Worm (Caenorhabditis elegans) whole organism, early embryonic: ENCODE data around the gene Y37E11AM.3.

Experiments
- B0310.2 ChIP-seq: sonication (generic microtip); optimal IDR thresholded peaks from 2 replicates; lab custom pipeline; 2016; ENCODE audit warnings: mild to moderate bottlenecking, missing genetic modification characterization, missing compliant biosample characterization
- F13C5.2 ChIP-seq: sonication (generic microtip); optimal IDR thresholded peaks from 2 replicates; lab custom pipeline; 2017; ENCODE audit warnings: mild to moderate bottlenecking, missing genetic modification characterization, inconsistent platforms, missing compliant biosample characterization
- aly-1 ChIP-seq: sonication (generic microtip); optimal IDR thresholded peaks from 2 replicates; lab custom pipeline; 2016; ENCODE audit warnings: missing genetic modification characterization, missing compliant biosample characterization
- ama-1 ChIP-seq: fragments of 150-350 bp; optimal IDR thresholded peaks from 2 replicates; lab custom pipeline; 2014
- ceh-13 ChIP-seq: fragments of 200-800 bp; sonication (Bioruptor generic); optimal IDR thresholded peaks from 2 replicates; lab custom pipeline; 2018; ENCODE audit warnings: mild to moderate bottlenecking, missing genetic modification characterization, missing compliant biosample characterization
- ceh-36 ChIP-seq: sonication (generic microtip); optimal IDR thresholded peaks from 2 replicates; lab custom pipeline; 2016; ENCODE audit warnings: missing genetic modification characterization, inconsistent platforms, missing compliant biosample characterization
- ets-7 ChIP-seq: sonication (generic microtip); optimal IDR thresholded peaks from 2 replicates; lab custom pipeline; 2016; ENCODE audit warnings: missing genotype, missing genetic modification characterization, missing compliant biosample characterization
- flt-1 ChIP-seq: fragments of 200-800 bp; sonication (Bioruptor generic); IDR thresholded peaks from 2 replicates; pipeline ENCODE4 v1.3.6; 2022; ENCODE audit warnings: missing genetic modification characterization, missing compliant biosample characterization
- hmbx-1 ChIP-seq: sonication (generic microtip); optimal IDR thresholded peaks from 2 replicates; lab custom pipeline; 2016; ENCODE audit warnings: mild to moderate bottlenecking, missing genetic modification characterization, missing compliant biosample characterization
- hmg-4 ChIP-seq: fragments of 200-800 bp; sonication (Bioruptor generic); optimal IDR thresholded peaks from 2 replicates; lab custom pipeline; 2018; ENCODE audit warnings: mild to moderate bottlenecking, missing genetic modification characterization, missing compliant biosample characterization
- hnd-1 ChIP-seq: sonication (generic microtip); optimal IDR thresholded peaks from 2 replicates; lab custom pipeline; 2016; ENCODE audit warnings: missing genetic modification characterization, missing compliant biosample characterization
- pes-1 ChIP-seq: fragments of 200-800 bp; sonication (Bioruptor generic); IDR thresholded peaks from 2 replicates; pipeline ENCODE4 v1.3.6; 2022; ENCODE audit warnings: missing genetic modification reagents, missing genetic modification characterization, missing compliant biosample characterization
- scrt-1 ChIP-seq: fragments of 200-800 bp; sonication (Bioruptor generic); IDR thresholded peaks from 2 replicates; pipeline ENCODE4 v1.3.6; 2022; ENCODE audit warnings: missing genetic modification characterization, missing compliant biosample characterization
- sea-1 ChIP-seq: fragments of 200-800 bp; sonication (Bioruptor generic); conservative IDR thresholded peaks from 2 replicates; pipeline ENCODE4 v1.3.6; 2022; ENCODE audit warnings: missing genetic modification characterization, missing compliant biosample characterization
- tbx-11 ChIP-seq: fragments of 200-800 bp; sonication (Bioruptor generic); IDR thresholded peaks from 2 replicates; pipeline ENCODE4 v1.3.6; 2022; ENCODE audit warnings: missing genetic modification characterization, missing compliant biosample characterization
- tbx-37 ChIP-seq: fragments of 200-800 bp; sonication (Bioruptor generic); conservative IDR thresholded peaks from 2 replicates; pipeline ENCODE4 v1.3.6; 2022; ENCODE audit warnings: missing genetic modification reagents, missing genetic modification characterization, missing compliant biosample characterization
- tra-4 ChIP-seq: sonication (generic microtip); optimal IDR thresholded peaks from 2 replicates; lab custom pipeline; 2017; ENCODE audit warnings: missing genetic modification characterization, missing compliant biosample characterization

The Y37E11AM.3 gene

DNA sequence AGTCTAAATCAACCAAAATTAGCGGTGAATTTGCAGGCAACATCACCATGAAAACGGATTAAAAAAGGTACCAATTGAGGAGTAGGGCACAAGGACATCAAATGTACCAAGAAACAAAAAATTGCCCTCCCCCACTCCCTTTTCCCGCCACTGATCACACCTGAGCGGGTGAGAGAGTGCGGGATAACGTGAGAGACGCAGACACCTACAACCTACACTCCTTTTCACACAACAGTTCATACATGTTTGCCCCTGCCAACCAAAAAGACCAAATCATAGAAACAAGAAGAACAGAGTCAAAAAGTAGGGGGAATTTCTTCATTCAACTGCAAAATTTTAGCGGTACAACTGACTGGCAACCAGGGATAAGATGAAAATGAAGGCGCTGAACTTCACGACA is 33.3 kb upstream of the Y37E11AM.3 start:
- TF ChIP-seq flt-1 (GFP tag; lab: Robert Waterston, UW), result no peak
- TF ChIP-seq hmbx-1 (tag; lab: Kevin White, UChicago), result no peak
- TF ChIP-seq F13C5.2 (tag; lab: Kevin White, UChicago), result no peak
- TF ChIP-seq ama-1, result no peak
- TF ChIP-seq ceh-13 (GFP tag; lab: Kevin White, UChicago), result no peak
- TF ChIP-seq scrt-1 (GFP tag; lab: Robert Waterston, UW), result no peak
- no peak for TF ChIP-seq tbx-37 (GFP tag; lab: Robert Waterston, UW)
- no peak for TF ChIP-seq hnd-1

DNA sequence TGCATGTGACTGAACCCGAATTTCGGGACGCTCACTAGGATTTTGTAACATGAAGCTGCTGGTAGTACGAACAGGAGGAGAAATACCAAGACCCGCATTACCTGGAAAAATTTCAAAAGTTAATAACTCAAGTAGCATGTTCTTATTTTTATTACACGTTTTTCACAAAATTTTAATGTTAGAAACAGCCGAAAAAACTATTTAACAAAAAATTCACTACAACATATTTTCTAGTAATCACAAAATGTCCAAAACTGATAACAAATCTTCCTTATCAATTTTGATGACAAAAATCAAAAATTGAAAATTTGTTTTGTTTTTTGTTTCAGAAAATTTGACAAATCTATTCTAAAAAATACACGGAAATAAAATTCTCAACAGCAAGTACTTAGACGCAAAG is 32.0 kb upstream of the Y37E11AM.3 start, which contains the start of gene ugt-45:
TSS of gene ugt-45 (minus strand) at position 101 of the 400 bp plus-strand sequence.
- TF ChIP-seq tbx-11 (no peak), hnd-1 (no peak), ceh-13 (GFP tag; lab: Kevin White, UChicago) (no peak), scrt-1 (GFP tag; lab: Robert Waterston, UW) (no peak), ets-7 (no peak), tra-4 (tag; lab: Kevin White, UChicago) (no peak), flt-1 (GFP tag; lab: Robert Waterston, UW) (no peak), sea-1 (GFP tag; lab: Robert Waterston, UW) (no peak), ceh-36 (no peak), hmbx-1 (tag; lab: Kevin White, UChicago) (no peak), pes-1 (GFP tag; lab: Robert Waterston, UW) (no peak), ama-1 (no peak), hmg-4 (GFP tag; lab: Kevin White, UChicago) (no peak), aly-1 (tag; lab: Kevin White, UChicago) (no peak), tbx-37 (GFP tag; lab: Robert Waterston, UW) (no peak), B0310.2 (tag; lab: Kevin White, UChicago) (no peak), F13C5.2 (tag; lab: Kevin White, UChicago) (no peak)

DNA sequence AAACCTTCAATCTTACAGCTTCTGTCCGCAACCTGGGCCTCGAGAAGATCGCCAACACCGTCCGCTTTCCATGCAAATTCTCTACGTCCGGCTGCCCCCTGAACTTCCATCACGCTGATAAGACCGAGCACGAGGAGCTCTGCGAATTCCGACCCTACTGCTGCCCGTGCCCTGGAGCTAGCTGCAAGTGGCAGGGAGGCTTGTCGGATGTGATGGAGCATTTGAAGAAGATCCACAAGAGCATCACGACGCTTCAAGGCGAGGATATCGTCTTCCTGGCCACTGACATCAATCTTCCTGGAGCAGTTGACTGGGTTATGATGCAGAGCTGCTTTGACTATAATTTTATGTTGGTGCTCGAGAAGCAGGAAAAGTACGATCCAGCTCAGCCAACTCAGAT is 26.8 kb upstream of the Y37E11AM.3 start:
- TF ChIP-seq hmbx-1 (tag; lab: Kevin White, UChicago) (no peak), B0310.2 (tag; lab: Kevin White, UChicago) (no peak), ama-1 (no peak), ceh-13 (GFP tag; lab: Kevin White, UChicago) (no peak), tbx-37 (GFP tag; lab: Robert Waterston, UW) (no peak), ceh-36 (no peak), aly-1 (tag; lab: Kevin White, UChicago) (no peak), scrt-1 (GFP tag; lab: Robert Waterston, UW) (no peak), flt-1 (GFP tag; lab: Robert Waterston, UW) (no peak), hnd-1 (no peak), tbx-11 (no peak), F13C5.2 (tag; lab: Kevin White, UChicago) (no peak), ets-7 (no peak)

DNA sequence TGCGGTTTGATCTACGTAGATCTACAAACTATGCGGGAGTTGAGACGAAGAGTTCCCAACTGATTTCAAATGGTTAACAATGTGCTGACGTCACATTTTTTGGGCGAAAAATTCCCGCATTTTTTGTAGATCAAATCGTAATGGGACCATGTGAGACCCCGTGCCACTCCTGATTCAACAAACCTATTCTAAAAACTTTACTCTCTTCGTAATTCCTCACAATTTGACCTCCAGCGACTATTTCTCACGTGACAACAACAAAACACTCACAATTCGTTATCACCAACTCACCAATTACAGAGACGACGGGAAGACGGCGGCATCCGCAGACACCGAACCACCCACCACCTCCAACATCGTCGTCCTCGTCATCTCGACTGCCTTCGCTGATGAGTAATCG is 24.8 kb upstream of the Y37E11AM.3 start, which contains the start of gene siah-1:
TSS of gene siah-1 (plus strand) at position 301 of the 400 bp plus-strand sequence.
- no peak for TF ChIP-seq tbx-11

DNA sequence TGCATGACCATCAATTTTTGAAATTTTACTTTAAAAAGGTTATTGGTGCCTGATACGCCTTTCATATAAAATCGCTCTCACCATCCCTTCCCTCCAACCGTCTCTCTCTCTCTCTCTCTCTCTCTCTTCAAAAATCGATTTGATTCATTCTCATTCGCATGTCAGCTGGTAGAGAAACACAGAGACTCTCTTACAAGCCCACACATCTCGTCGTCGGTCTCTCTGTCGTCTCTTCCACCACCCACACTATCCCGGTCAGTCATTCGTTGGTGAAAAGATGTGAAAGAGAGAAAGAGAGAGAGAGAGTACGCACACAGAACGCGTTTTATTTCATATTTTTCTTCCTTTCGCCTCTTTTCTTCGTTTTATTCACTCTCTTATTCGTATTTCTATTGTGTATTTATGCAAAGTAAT is 23.5 kb upstream of the Y37E11AM.3 start:
- TF ChIP-seq hmg-4 (GFP tag; lab: Kevin White, UChicago) (peak; percentile 73), F13C5.2 (tag; lab: Kevin White, UChicago) (peak; percentile 28), pes-1 (GFP tag; lab: Robert Waterston, UW) (no peak)

DNA sequence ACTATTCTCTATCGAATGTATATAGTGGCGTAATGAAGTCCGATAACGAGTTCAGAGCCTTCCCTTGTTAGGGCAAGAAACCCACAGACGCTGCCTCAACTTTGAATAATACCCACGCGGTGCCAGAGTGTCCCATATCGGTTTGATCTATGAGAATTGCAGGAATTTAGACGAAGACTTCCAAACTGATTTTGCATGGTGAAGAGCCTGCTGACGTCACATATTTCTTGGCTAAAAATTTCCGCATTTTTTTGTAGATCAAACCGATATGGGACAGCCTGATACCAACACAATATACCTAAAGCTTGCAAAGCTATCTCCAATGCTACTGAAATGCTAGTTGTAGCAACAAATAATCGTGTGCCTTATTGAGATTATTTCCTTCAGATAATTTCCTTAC is 22.9 kb upstream of the Y37E11AM.3 start:
- TF ChIP-seq B0310.2 (tag; lab: Kevin White, UChicago) (no peak), tbx-37 (GFP tag; lab: Robert Waterston, UW) (no peak), tra-4 (tag; lab: Kevin White, UChicago) (no peak), hnd-1 (no peak), aly-1 (tag; lab: Kevin White, UChicago) (no peak), hmbx-1 (tag; lab: Kevin White, UChicago) (no peak), ceh-36 (no peak), ceh-13 (GFP tag; lab: Kevin White, UChicago) (no peak), scrt-1 (GFP tag; lab: Robert Waterston, UW) (no peak), ets-7 (no peak), sea-1 (GFP tag; lab: Robert Waterston, UW) (no peak), pes-1 (GFP tag; lab: Robert Waterston, UW) (no peak)

DNA sequence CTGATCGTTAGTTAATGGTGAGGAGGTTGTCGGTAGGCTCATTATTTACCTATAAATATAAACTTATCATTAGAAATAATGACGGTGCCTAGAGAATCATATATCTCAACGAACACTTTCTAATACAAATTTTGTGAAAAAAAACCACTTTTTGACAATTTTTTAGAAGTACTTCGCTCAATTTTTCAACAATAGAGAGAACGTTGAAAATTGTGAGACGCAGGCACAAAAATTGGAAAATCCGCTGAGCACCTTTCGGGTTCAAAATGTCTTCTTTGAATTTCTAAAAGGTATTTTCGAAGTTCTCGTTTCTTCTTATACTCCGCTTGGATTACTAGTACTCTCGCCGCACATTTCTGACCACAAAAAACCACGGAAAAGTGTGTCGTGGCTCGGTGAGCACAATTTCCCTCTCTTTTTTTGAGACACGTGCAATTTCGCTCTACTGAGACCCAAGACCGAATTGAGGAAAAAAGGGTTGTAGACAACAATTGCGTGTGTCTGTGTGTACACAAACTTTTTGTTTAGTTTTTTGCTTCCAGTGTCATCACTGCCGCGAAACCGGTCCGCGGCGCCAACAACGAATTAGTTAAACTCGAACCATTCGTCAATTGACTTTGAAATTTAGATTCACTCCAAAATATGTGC is 22.0 kb upstream of the Y37E11AM.3 start, which contains the start of gene nape-1:
TSS of gene nape-1 (minus strand) at position 51 of the 648 bp plus-strand sequence.
- TF ChIP-seq hnd-1, result no peak
- TF ChIP-seq scrt-1 (GFP tag; lab: Robert Waterston, UW), result no peak
- TF ChIP-seq ceh-36, result no peak
- no peak for TF ChIP-seq tbx-11

DNA sequence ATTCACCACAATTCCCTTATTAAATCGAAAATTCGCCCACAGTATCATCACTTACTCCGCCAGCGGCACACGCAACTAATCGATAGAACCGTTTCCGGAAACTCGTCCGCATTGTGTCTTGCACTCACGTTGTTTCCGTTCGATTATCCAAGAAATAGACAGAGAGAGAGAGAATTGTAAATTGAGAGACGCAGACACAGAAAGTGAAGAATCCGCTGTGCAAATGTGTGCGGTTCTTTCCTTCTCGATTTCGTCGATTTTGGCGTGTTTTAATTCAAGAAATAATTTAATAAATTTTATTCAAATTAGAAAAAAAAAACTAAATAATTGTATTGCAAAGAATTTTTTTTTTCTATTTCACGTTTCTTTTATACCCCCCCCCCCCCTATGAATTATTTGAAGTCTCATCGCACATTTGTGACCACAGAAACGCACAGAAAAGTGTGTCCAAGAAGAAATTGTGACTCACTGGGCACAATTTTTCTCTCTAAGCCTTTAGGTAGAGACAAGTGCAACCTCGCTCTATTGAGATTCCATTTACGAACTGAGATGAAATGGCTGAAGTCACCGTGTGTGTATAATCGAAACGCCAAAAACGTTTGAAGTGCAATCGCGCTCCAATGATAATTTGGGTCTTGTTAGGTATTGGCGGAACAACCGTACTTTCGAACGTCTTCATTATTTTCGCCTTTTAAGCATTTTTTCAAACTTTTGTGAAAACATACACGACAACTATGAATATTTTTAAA is 19.9 kb upstream of the Y37E11AM.3 start, which contains the start of gene nape-2:
TSS of gene nape-2 (minus strand) at position 271 of the 749 bp plus-strand sequence.
- no peak for TF ChIP-seq flt-1 (GFP tag; lab: Robert Waterston, UW)
- TF ChIP-seq hmg-4 (GFP tag; lab: Kevin White, UChicago), result no peak
- no peak for TF ChIP-seq scrt-1 (GFP tag; lab: Robert Waterston, UW)
- TF ChIP-seq sea-1 (GFP tag; lab: Robert Waterston, UW), result no peak
- TF ChIP-seq ceh-36, result no peak
- no peak for TF ChIP-seq ama-1
- no peak for TF ChIP-seq B0310.2 (tag; lab: Kevin White, UChicago)
- TF ChIP-seq hnd-1, result no peak
- no peak for TF ChIP-seq tra-4 (tag; lab: Kevin White, UChicago)
- no peak for TF ChIP-seq aly-1 (tag; lab: Kevin White, UChicago)
- no peak for TF ChIP-seq F13C5.2 (tag; lab: Kevin White, UChicago)
- no peak for TF ChIP-seq ceh-13 (GFP tag; lab: Kevin White, UChicago)
- TF ChIP-seq tbx-37 (GFP tag; lab: Robert Waterston, UW), result no peak
- TF ChIP-seq hmbx-1 (tag; lab: Kevin White, UChicago), result no peak
